Fruit fly (Drosophila melanogaster) whole organism, prepupa: Measurements from ENCODE around the gene CG12715.

Experiments
- Blimp-1 ChIP-seq: fragments of 200-800 bp; sonication (Bioruptor generic); optimal IDR thresholded peaks from 3 replicates; lab custom pipeline; 2017; ENCODE audit warnings: missing biosample characterization, missing genetic modification characterization, mild to moderate bottlenecking, moderate library complexity, missing genetic modification reagents
- CG10631 ChIP-seq: fragments of 200-800 bp; sonication (Bioruptor generic); optimal IDR thresholded peaks from 2 replicates; lab custom pipeline; 2016; ENCODE audit warnings: missing biosample characterization, missing genetic modification characterization
- CG10669 ChIP-seq: fragments of 200-800 bp; sonication (Bioruptor generic); optimal IDR thresholded peaks from 3 replicates; lab custom pipeline; 2018; ENCODE audit warnings: missing biosample characterization, mild to moderate bottlenecking, missing genetic modification characterization, moderate library complexity
- CG11294 ChIP-seq: fragments of 200-800 bp; sonication (Bioruptor generic); IDR thresholded peaks from 2 replicates; pipeline ENCODE4 v1.3.6; 2022; ENCODE audit warnings: missing biosample characterization, missing genetic modification characterization
- CG11762 ChIP-seq: fragments of 200-800 bp; sonication (Bioruptor generic); optimal IDR thresholded peaks from 3 replicates; lab custom pipeline; 2016; ENCODE audit warnings: missing biosample characterization, missing genetic modification characterization; ENCODE audit not compliant: insufficient read depth
- CG15336 ChIP-seq: fragments of 200-800 bp; sonication (Bioruptor generic); IDR thresholded peaks from 2 replicates; pipeline ENCODE4 v1.3.6; 2022; ENCODE audit warnings: missing biosample characterization, missing genetic modification characterization
- CG1621 ChIP-seq: fragments of 200-800 bp; sonication (Bioruptor generic); optimal IDR thresholded peaks from 3 replicates; lab custom pipeline; 2018; ENCODE audit warnings: missing biosample characterization, mild to moderate bottlenecking, missing genetic modification characterization
- CG16779 ChIP-seq: fragments of 200-800 bp; sonication (Bioruptor generic); optimal IDR thresholded peaks from 3 replicates; lab custom pipeline; 2017; ENCODE audit warnings: missing biosample characterization, mild to moderate bottlenecking, missing genetic modification characterization
- CG3032 ChIP-seq: fragments of 200-800 bp; optimal IDR thresholded peaks from 2 replicates; lab custom pipeline; 2019; ENCODE audit warnings: missing biosample characterization, mild to moderate bottlenecking, missing genetic modification characterization, moderate library complexity
- CG31627 ChIP-seq: fragments of 200-800 bp; sonication (Bioruptor generic); optimal IDR thresholded peaks from 3 replicates; lab custom pipeline; 2016; ENCODE audit warnings: missing biosample characterization, missing genetic modification characterization
- CG32006 ChIP-seq: fragments of 200-800 bp; sonication (Bioruptor generic); optimal IDR thresholded peaks from 3 replicates; lab custom pipeline; 2017; ENCODE audit warnings: missing biosample characterization, mild to moderate bottlenecking, missing genetic modification characterization
- CG34406 ChIP-seq: fragments of 200-800 bp; sonication (Bioruptor generic); optimal IDR thresholded peaks from 3 replicates; lab custom pipeline; 2016; ENCODE audit warnings: missing biosample characterization, missing genetic modification characterization
- CG3919 ChIP-seq: fragments of 200-800 bp; sonication (Bioruptor generic); optimal IDR thresholded peaks from 3 replicates; lab custom pipeline; 2016; ENCODE audit warnings: missing biosample characterization, missing genetic modification characterization
- CG4318 ChIP-seq: fragments of 200-800 bp; sonication (Bioruptor generic); optimal IDR thresholded peaks from 3 replicates; lab custom pipeline; 2017; ENCODE audit warnings: missing biosample characterization, mild to moderate bottlenecking, missing genetic modification characterization
- CG6163 ChIP-seq: fragments of 200-800 bp; sonication (Bioruptor generic); IDR thresholded peaks from 3 replicates; pipeline ENCODE4 v1.3.6; 2022; ENCODE audit warnings: missing biosample characterization, missing genetic modification characterization
- CG6276 ChIP-seq: fragments of 200-800 bp; sonication (Bioruptor generic); optimal IDR thresholded peaks from 2 replicates; lab custom pipeline; 2017; ENCODE audit warnings: missing biosample characterization, mild to moderate bottlenecking, missing genetic modification characterization
- CG6792 ChIP-seq: fragments of 200-800 bp; sonication (Bioruptor generic); optimal IDR thresholded peaks from 3 replicates; lab custom pipeline; 2016; ENCODE audit warnings: missing biosample characterization, missing genetic modification characterization
- CG6808 ChIP-seq: fragments of 200-800 bp; sonication (Bioruptor generic); optimal IDR thresholded peaks from 3 replicates; lab custom pipeline; 2017; ENCODE audit warnings: missing biosample characterization, missing genetic modification characterization, mild to moderate bottlenecking, moderate library complexity, missing genetic modification reagents
- CG6854 ChIP-seq: fragments of 200-800 bp; sonication (Bioruptor generic); optimal IDR thresholded peaks from 2 replicates; lab custom pipeline; 2017; ENCODE audit warnings: missing biosample characterization, mild to moderate bottlenecking, missing genetic modification characterization
- CG7368 ChIP-seq: fragments of 200-800 bp; sonication (Bioruptor generic); optimal IDR thresholded peaks from 3 replicates; lab custom pipeline; 2016; ENCODE audit warnings: missing biosample characterization, missing genetic modification characterization
- CG8319 ChIP-seq: fragments of 200-800 bp; sonication (Bioruptor generic); optimal IDR thresholded peaks from 3 replicates; lab custom pipeline; 2016; ENCODE audit warnings: missing biosample characterization, missing genetic modification characterization
- Eip93F ChIP-seq: fragments of 200-800 bp; sonication (Bioruptor generic); optimal IDR thresholded peaks from 2 replicates; lab custom pipeline; 2016; ENCODE audit warnings: missing biosample characterization, mild to moderate bottlenecking, missing genetic modification characterization
- Ets21C ChIP-seq: fragments of 200-800 bp; sonication (Bioruptor generic); optimal IDR thresholded peaks from 3 replicates; lab custom pipeline; 2016; ENCODE audit warnings: missing biosample characterization, missing genetic modification characterization
- Ets96B ChIP-seq: fragments of 200-800 bp; optimal IDR thresholded peaks from 2 replicates; lab custom pipeline; 2019; ENCODE audit warnings: missing biosample characterization, mild to moderate bottlenecking, missing genetic modification characterization, moderate library complexity
- Gug ChIP-seq: fragments of 200-800 bp; sonication (Bioruptor generic); IDR thresholded peaks from 2 replicates; pipeline ENCODE4 v1.3.6; 2022; ENCODE audit warnings: missing biosample characterization, missing genetic modification characterization
- Hr38 ChIP-seq: sonication (Bioruptor generic); optimal IDR thresholded peaks from 2 replicates; lab custom pipeline; 2016; ENCODE audit warnings: missing biosample characterization, missing genetic modification characterization
- Hr39 ChIP-seq: fragments of 200-800 bp; sonication (Bioruptor generic); optimal IDR thresholded peaks from 2 replicates; lab custom pipeline; 2016; ENCODE audit warnings: missing biosample characterization, missing genetic modification characterization
- Hr4 ChIP-seq: fragments of 200-800 bp; sonication (Bioruptor generic); optimal IDR thresholded peaks from 3 replicates; lab custom pipeline; 2016; ENCODE audit warnings: missing biosample characterization, missing genetic modification characterization
- Lpt ChIP-seq: fragments of 200-800 bp; sonication (Bioruptor generic); optimal IDR thresholded peaks from 3 replicates; lab custom pipeline; 2016; ENCODE audit warnings: missing biosample characterization, missing genetic modification characterization
- Met ChIP-seq: fragments of 200-800 bp; sonication (Bioruptor generic); optimal IDR thresholded peaks from 3 replicates; lab custom pipeline; 2016; ENCODE audit warnings: missing biosample characterization, missing genetic modification characterization
- OdsH ChIP-seq: fragments of 200-800 bp; sonication (Bioruptor generic); optimal IDR thresholded peaks from 3 replicates; lab custom pipeline; 2016; ENCODE audit warnings: missing biosample characterization, missing genetic modification characterization
- Sox14 ChIP-seq: fragments of 200-800 bp; sonication (Bioruptor generic); optimal IDR thresholded peaks from 3 replicates; lab custom pipeline; 2016; ENCODE audit warnings: missing biosample characterization, missing genetic modification characterization
- Sox15 ChIP-seq: fragments of 200-800 bp; sonication (Bioruptor generic); optimal IDR thresholded peaks from 3 replicates; lab custom pipeline; 2016; ENCODE audit warnings: missing biosample characterization, missing genetic modification characterization
- acj6 ChIP-seq: fragments of 200-800 bp; sonication (Bioruptor generic); optimal IDR thresholded peaks from 3 replicates; lab custom pipeline; 2016; ENCODE audit warnings: missing biosample characterization, missing genetic modification characterization
- dac ChIP-seq: fragments of 200-800 bp; sonication (Bioruptor generic); optimal IDR thresholded peaks from 2 replicates; lab custom pipeline; 2017; ENCODE audit warnings: missing biosample characterization, mild to moderate bottlenecking, missing genetic modification characterization
- dsx ChIP-seq: fragments of 200-800 bp; optimal IDR thresholded peaks from 3 replicates; lab custom pipeline; 2019; ENCODE audit warnings: missing biosample characterization, mild to moderate bottlenecking, missing genetic modification characterization, moderate library complexity; ENCODE audit not compliant: poor library complexity, severe bottlenecking
- eg ChIP-seq: fragments of 200-800 bp; sonication (Bioruptor generic); IDR thresholded peaks from 3 replicates; pipeline ENCODE4 v1.3.6; 2022; ENCODE audit warnings: missing biosample characterization, missing genetic modification characterization
- fd59A ChIP-seq: fragments of 200-800 bp; sonication (Bioruptor generic); optimal IDR thresholded peaks from 2 replicates; lab custom pipeline; 2017; ENCODE audit warnings: missing biosample characterization, mild to moderate bottlenecking, missing genetic modification characterization, missing genetic modification reagents
- fd85E ChIP-seq: fragments of 200-800 bp; sonication (Bioruptor generic); optimal IDR thresholded peaks from 3 replicates; lab custom pipeline; 2016; ENCODE audit warnings: missing biosample characterization, missing genetic modification characterization
- fkh ChIP-seq: fragments of 200-800 bp; sonication (Bioruptor generic); optimal IDR thresholded peaks from 3 replicates; lab custom pipeline; 2017; ENCODE audit warnings: missing biosample characterization, mild to moderate bottlenecking, missing genetic modification characterization, moderate library complexity
- pdm3 ChIP-seq: fragments of 200-800 bp; sonication (Bioruptor generic); optimal IDR thresholded peaks from 3 replicates; lab custom pipeline; 2016; ENCODE audit warnings: missing biosample characterization, missing genetic modification characterization
- salr ChIP-seq, 2 experiments: fragments of 200-800 bp; sonication (Bioruptor generic); optimal IDR thresholded peaks; 3 replicates each; lab custom pipeline; 2016 to 2018; ENCODE audit warnings: missing biosample characterization in 2 of 2, missing genetic modification characterization in 2 of 2, mild to moderate bottlenecking in 1 of 2
- spab ChIP-seq: fragments of 200-800 bp; sonication (Bioruptor generic); optimal IDR thresholded peaks from 2 replicates; lab custom pipeline; 2017; ENCODE audit warnings: missing biosample characterization, mild to moderate bottlenecking, missing genetic modification characterization, missing genetic modification reagents
- svp ChIP-seq: fragments of 200-800 bp; sonication (Bioruptor generic); peaks from one replicate; lab custom pipeline; 2016; ENCODE audit warnings: missing biosample characterization, missing genetic modification characterization
- topi ChIP-seq: fragments of 200-800 bp; sonication (Bioruptor generic); optimal IDR thresholded peaks from 3 replicates; lab custom pipeline; 2016; ENCODE audit warnings: missing biosample characterization, missing genetic modification characterization
- vri ChIP-seq: fragments of 200-800 bp; sonication (Bioruptor generic); optimal IDR thresholded peaks from 3 replicates; lab custom pipeline; 2016; ENCODE audit warnings: missing biosample characterization, mild to moderate bottlenecking, missing genetic modification characterization

Gene CG12715

DNA sequence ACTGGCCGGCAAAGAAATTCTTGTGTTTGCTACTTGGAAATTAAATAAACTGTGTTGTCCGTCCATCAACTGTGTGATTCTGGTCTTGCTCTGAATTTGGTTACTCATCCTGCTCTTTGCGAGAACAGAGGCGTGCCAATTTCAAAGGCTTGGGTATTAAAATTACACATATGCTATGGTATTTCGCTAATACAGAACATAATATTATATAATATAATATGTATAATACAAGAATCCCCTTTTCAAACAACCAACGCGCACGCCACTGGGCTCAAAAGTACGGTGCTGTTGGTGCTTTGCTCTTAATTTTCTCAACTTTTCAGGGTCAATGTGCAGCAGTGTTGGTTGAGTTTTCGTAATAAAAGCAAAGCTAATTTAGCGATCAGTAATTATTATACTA, 44.8 kb upstream of the CG12715 start (continued):
- TF ChIP-seq Hr39 (GFP tag; lab: Kevin White, UChicago): peak; percentile 46
- no peak for TF ChIP-seq Hr38 (GFP tag; lab: Kevin White, UChicago)
- TF ChIP-seq CG32006 (GFP tag; lab: Kevin White, UChicago): peak; percentile 64
- no peak for TF ChIP-seq dac (GFP tag; lab: Kevin White, UChicago)
- peak; percentile 40 for TF ChIP-seq pdm3 (GFP tag; lab: Kevin White, UChicago)
- TF ChIP-seq CG6276 (GFP tag; lab: Kevin White, UChicago): peak; percentile 6
- peak; percentile 1 for TF ChIP-seq Lpt
- peak; percentile 84 for TF ChIP-seq svp (GFP tag; lab: Kevin White, UChicago)
- TF ChIP-seq CG10669 (GFP tag; lab: Kevin White, UChicago): peak; percentile 36
- peak; percentile 55 for TF ChIP-seq vri (GFP tag; lab: Kevin White, UChicago)
- peak; percentile 43 for TF ChIP-seq Met
- peak; percentile 72 for TF ChIP-seq CG34406
- peak; percentile 67 for TF ChIP-seq acj6 (GFP tag; lab: Kevin White, UChicago)
- TF ChIP-seq CG11762: no peak
- peak; percentile 65 for TF ChIP-seq CG15336 (GFP tag; lab: Robert Waterston, UW)
- peak; percentile 48 for TF ChIP-seq Blimp-1 (GFP tag; lab: Kevin White, UChicago)
- TF ChIP-seq CG16779 (tag; lab: Kevin White, UChicago): no peak
- peak; percentile 24 for TF ChIP-seq Sox14 (GFP tag; lab: Kevin White, UChicago)
- TF ChIP-seq CG6163 (GFP tag; lab: Robert Waterston, UW): peak; percentile 84
- peak; percentile 66 for TF ChIP-seq CG10631 (GFP tag; lab: Kevin White, UChicago)
- peak; percentile 45 for TF ChIP-seq Sox15
- TF ChIP-seq Hr4 (GFP tag; lab: Kevin White, UChicago): no peak
- peak; percentile 52 for TF ChIP-seq CG3032 (tag; lab: Kevin White, UChicago)
- TF ChIP-seq dsx (GFP tag; lab: Kevin White, UChicago): peak; percentile 36
- peak; percentile 81 for TF ChIP-seq eg (GFP tag; lab: Robert Waterston, UW)
- no peak for TF ChIP-seq CG1621
- TF ChIP-seq CG3919 (GFP tag; lab: Kevin White, UChicago): peak; percentile 62
- peak; percentile 11 for TF ChIP-seq spab (GFP tag; lab: Kevin White, UChicago)
- peak; percentile 27 for TF ChIP-seq Ets21C
- peak; percentile 56; the same call in 1 of the 2 replicates for TF ChIP-seq CG11294 (GFP tag; lab: Robert Waterston, UW)
- TF ChIP-seq Eip93F (GFP tag; lab: Kevin White, UChicago): peak; percentile 42
- TF ChIP-seq fd85E: no peak
- TF ChIP-seq, all 60 proteins: peak for 48

DNA sequence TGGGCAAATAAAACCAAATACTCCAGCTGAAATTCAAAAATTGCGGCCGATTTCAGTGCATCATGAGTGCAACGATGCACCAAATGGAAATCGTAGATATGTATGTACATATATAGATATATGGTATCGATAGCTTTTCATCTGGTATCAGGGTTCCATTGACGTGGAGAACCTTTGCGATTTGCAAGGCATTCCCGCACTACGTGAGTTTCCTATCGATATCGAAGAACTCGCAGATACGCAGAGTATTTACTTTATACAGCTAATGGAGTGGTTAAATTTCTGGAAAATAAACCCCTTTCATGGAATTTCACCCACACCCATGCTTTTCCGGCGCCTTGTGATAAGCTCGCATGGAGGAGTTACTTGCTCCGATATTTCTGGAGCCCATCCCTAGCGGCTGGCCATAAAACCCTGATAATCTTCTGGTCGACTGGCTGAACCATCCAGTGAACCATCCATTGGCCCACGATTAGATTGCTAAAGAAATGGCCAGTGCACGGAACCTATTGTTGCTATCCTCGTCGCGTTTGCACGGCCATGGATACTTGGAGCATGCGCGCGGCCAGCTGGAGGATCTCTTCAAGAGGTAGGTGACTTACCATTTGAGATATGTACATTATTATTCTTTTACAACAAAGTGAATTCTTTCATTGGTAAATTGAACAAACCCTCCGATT, 39.1 kb upstream of the CG12715 start, which contains the start of gene CG2200:
Gene CG2200 (plus strand): TSS at position 215 of the 680 bp plus-strand sequence.
- TF ChIP-seq CG16779 (tag; lab: Kevin White, UChicago) (no peak), CG15336 (GFP tag; lab: Robert Waterston, UW) (peak; percentile 63), eg (GFP tag; lab: Robert Waterston, UW) (peak; percentile 74), Hr38 (GFP tag; lab: Kevin White, UChicago) (no peak), fkh (GFP tag; lab: Kevin White, UChicago) (peak; percentile 50), salr (GFP tag; optimal IDR thresholded peaks at IDR 0.05; lab: Kevin White, UChicago) (peak in 1 of 2 experiments; percentile 19), vri (GFP tag; lab: Kevin White, UChicago) (peak; percentile 68), dac (GFP tag; lab: Kevin White, UChicago) (peak; percentile 8), spab (GFP tag; lab: Kevin White, UChicago) (no peak), fd85E (peak; percentile 36), Lpt (peak; percentile 13), CG8319 (peak; percentile 59), OdsH (GFP tag; lab: Kevin White, UChicago) (peak; percentile 71), CG6163 (GFP tag; lab: Robert Waterston, UW) (peak; percentile 70), CG6808 (peak; percentile 63), CG3032 (tag; lab: Kevin White, UChicago) (peak; percentile 66), Gug (peak; percentile 53), fd59A (GFP tag; lab: Kevin White, UChicago) (no peak), CG6854 (GFP tag; lab: Kevin White, UChicago) (peak; percentile 29), CG7368 (GFP tag; lab: Kevin White, UChicago) (peak; percentile 71), Blimp-1 (GFP tag; lab: Kevin White, UChicago) (peak; percentile 2), Ets96B (peak; percentile 39), CG11294 (GFP tag; lab: Robert Waterston, UW) (peak; percentile 53; the same call in 1 of the 2 replicates), CG6792 (GFP tag; lab: Kevin White, UChicago) (peak; percentile 76), CG4318 (GFP tag; lab: Kevin White, UChicago) (no peak), CG31627 (GFP tag; lab: Kevin White, UChicago) (peak; percentile 74), pdm3 (GFP tag; lab: Kevin White, UChicago) (peak; percentile 81), topi (peak; percentile 78), dsx (GFP tag; lab: Kevin White, UChicago) (peak; percentile 22), Sox15 (peak; percentile 62)
